Worm (Caenorhabditis elegans) whole organism, young adult: ENCODE data around the gene gyf-1.
A peak's percentile ranks its signal among the peaks of the same experiment; 100 is the strongest.

Experiments used
- B0336.3 ChIP-seq: fragments of 200-800 bp; sonication (Bioruptor generic); IDR thresholded peaks from 2 replicates; pipeline ENCODE4 v1.3.6; 2022; ENCODE audit warnings: missing genetic modification characterization, missing compliant biosample characterization
- C06A6.2 ChIP-seq: fragments of 200-800 bp; sonication (Bioruptor generic); conservative IDR thresholded peaks from 2 replicates; pipeline ENCODE4 v1.3.6; 2022; ENCODE audit warnings: missing genetic modification characterization, missing compliant biosample characterization
- D2030.7 ChIP-seq: fragments of 200-800 bp; sonication (Bioruptor generic); IDR thresholded peaks from 2 replicates; pipeline ENCODE4 v1.3.6; 2022; ENCODE audit warnings: missing genetic modification reagents, missing genetic modification characterization, missing compliant biosample characterization
- F33H1.4 ChIP-seq: fragments of 200-800 bp; sonication (Bioruptor generic); IDR thresholded peaks from 2 replicates; pipeline ENCODE4 v1.3.6; 2022; ENCODE audit warnings: missing genetic modification reagents, missing genetic modification characterization, missing compliant biosample characterization
- F49E8.2 ChIP-seq: sonication (generic microtip); optimal IDR thresholded peaks from 3 replicates; lab custom pipeline; 2017; ENCODE audit warnings: missing genetic modification characterization, mild to moderate bottlenecking, missing compliant biosample characterization, antibody characterized with exemption, moderate library complexity; ENCODE audit not compliant: insufficient read depth
- F55B11.4 ChIP-seq: sonication (generic microtip); optimal IDR thresholded peaks from 2 replicates; lab custom pipeline; 2016; ENCODE audit warnings: missing compliant biosample characterization, missing genetic modification characterization, borderline replicate concordance; ENCODE audit not compliant: insufficient read depth
- K11D2.4 ChIP-seq: fragments of 200-800 bp; sonication (Bioruptor generic); IDR thresholded peaks from 2 replicates; pipeline ENCODE4 v1.3.6; 2022; ENCODE audit warnings: missing genetic modification reagents, missing genetic modification characterization, missing compliant biosample characterization
- T07F8.4 ChIP-seq: sonication (generic microtip); optimal IDR thresholded peaks from 2 replicates; lab custom pipeline; 2016; ENCODE audit warnings: mild to moderate bottlenecking, missing genetic modification characterization, moderate library complexity, missing compliant biosample characterization
- T26A5.8 ChIP-seq: sonication (generic microtip); optimal IDR thresholded peaks from 2 replicates; lab custom pipeline; 2016; ENCODE audit warnings: missing genetic modification characterization, missing compliant biosample characterization
- Y56A3A.18 ChIP-seq: fragments of 200-800 bp; sonication (Bioruptor generic); IDR thresholded peaks from 2 replicates; pipeline ENCODE4 v1.3.6; 2022; ENCODE audit warnings: missing genetic modification reagents, missing genetic modification characterization, missing compliant biosample characterization
- Y67H2A.10 ChIP-seq: fragments of 200-800 bp; sonication (Bioruptor generic); conservative IDR thresholded peaks from 2 replicates; pipeline ENCODE4 v1.3.6; 2022; ENCODE audit warnings: missing genetic modification reagents, missing genetic modification characterization, missing compliant biosample characterization
- ama-1 ChIP-seq, 3 experiments: fragments of 150-350 bp in 1 of 3; sonication (generic microtip) in 2 of 3; optimal IDR thresholded peaks; 2 replicates each; lab custom pipeline; 2014 to 2018; ENCODE audit warnings: missing biosample characterization in 2 of 3, missing genetic modification characterization in 2 of 3, missing genetic modification reagents in 2 of 3
- aptf-2 ChIP-seq: fragments of 200-800 bp; sonication (Bioruptor generic); conservative IDR thresholded peaks from 2 replicates; pipeline ENCODE4 v1.3.6; 2022; ENCODE audit warnings: missing genetic modification reagents, missing genetic modification characterization, missing compliant biosample characterization
- bed-2 ChIP-seq: fragments of 200-800 bp; sonication (Bioruptor generic); IDR thresholded peaks from 2 replicates; pipeline ENCODE4 v1.3.6; 2022; ENCODE audit warnings: missing genetic modification reagents, missing genetic modification characterization, missing compliant biosample characterization
- ceh-58 ChIP-seq: fragments of 200-800 bp; sonication (Bioruptor generic); IDR thresholded peaks from 2 replicates; pipeline ENCODE4 v1.3.6; 2022; ENCODE audit warnings: missing genetic modification characterization, missing compliant biosample characterization
- egl-18 ChIP-seq: fragments of 200-800 bp; sonication (Bioruptor generic); IDR thresholded peaks from 2 replicates; pipeline ENCODE4 v1.3.6; 2022; ENCODE audit warnings: missing genetic modification reagents, missing genetic modification characterization, missing compliant biosample characterization
- egl-44 ChIP-seq: fragments of 200-800 bp; sonication (Bioruptor generic); IDR thresholded peaks from 2 replicates; pipeline ENCODE4 v1.3.6; 2022; ENCODE audit warnings: missing genetic modification reagents, missing genetic modification characterization, missing compliant biosample characterization
- egrh-3 ChIP-seq: fragments of 200-800 bp; sonication (Bioruptor generic); IDR thresholded peaks from 2 replicates; pipeline ENCODE4 v1.3.6; 2022; ENCODE audit warnings: missing genetic modification reagents, missing genetic modification characterization, missing compliant biosample characterization
- fkh-3 ChIP-seq: sonication (generic microtip); optimal IDR thresholded peaks from 2 replicates; lab custom pipeline; 2016; ENCODE audit warnings: mild to moderate bottlenecking, missing genetic modification characterization, missing compliant biosample characterization
- him-1 ChIP-seq: sonication (generic microtip); optimal IDR thresholded peaks from 2 replicates; lab custom pipeline; 2016; ENCODE audit warnings: missing genotype, missing genetic modification reagents, missing genetic modification characterization, missing compliant biosample characterization
- hmg-1.2 ChIP-seq: fragments of 200-800 bp; sonication (Bioruptor generic); IDR thresholded peaks from 2 replicates; pipeline ENCODE4 v1.3.6; 2022; ENCODE audit warnings: missing genetic modification reagents, missing genetic modification characterization, missing compliant biosample characterization
- hsf-1 ChIP-seq: fragments of 200-800 bp; sonication (Bioruptor generic); IDR thresholded peaks from 2 replicates; pipeline ENCODE4 v1.3.6; 2022; ENCODE audit warnings: missing genetic modification reagents, missing genetic modification characterization, missing compliant biosample characterization
- let-607 ChIP-seq, 2 experiments: fragments of 200-800 bp in 1 of 2; sonication (Bioruptor generic) in 1 of 2; sonication (generic microtip) in 1 of 2; optimal IDR thresholded peaks; 2 replicates each; lab custom pipeline; 2016 to 2018; ENCODE audit warnings: mild to moderate bottlenecking in 2 of 2, missing compliant biosample characterization in 2 of 2, missing genetic modification characterization in 2 of 2, moderate library complexity in 2 of 2, missing genotype in 1 of 2
- lin-54 ChIP-seq: fragments of 200-800 bp; sonication (Bioruptor generic); optimal IDR thresholded peaks from 2 replicates; lab custom pipeline; 2018; ENCODE audit warnings: mild to moderate bottlenecking, missing genetic modification characterization, missing compliant biosample characterization
- lsl-1 ChIP-seq: fragments of 200-800 bp; sonication (Bioruptor generic); optimal IDR thresholded peaks from 2 replicates; lab custom pipeline; 2018; ENCODE audit warnings: mild to moderate bottlenecking, missing genetic modification characterization, moderate library complexity, missing compliant biosample characterization
- madf-10 ChIP-seq: sonication (generic microtip); optimal IDR thresholded peaks from 2 replicates; lab custom pipeline; 2016; ENCODE audit warnings: mild to moderate bottlenecking, missing genetic modification characterization, missing compliant biosample characterization
- mcd-1 ChIP-seq: fragments of 200-800 bp; sonication (Bioruptor generic); IDR thresholded peaks from 2 replicates; pipeline ENCODE4 v1.3.6; 2022; ENCODE audit warnings: missing genetic modification reagents, missing genetic modification characterization, missing compliant biosample characterization
- mel-28 ChIP-seq: sonication (generic microtip); optimal IDR thresholded peaks from 2 replicates; lab custom pipeline; 2016; ENCODE audit warnings: borderline replicate concordance, mild to moderate bottlenecking, missing genetic modification characterization, missing compliant biosample characterization
- nfya-1 ChIP-seq: sonication (generic microtip); optimal IDR thresholded peaks from 2 replicates; lab custom pipeline; 2017; ENCODE audit warnings: antibody characterized with exemption, missing compliant biosample characterization, missing genetic modification characterization, borderline replicate concordance; ENCODE audit not compliant: insufficient read depth
- nhr-27 ChIP-seq: fragments of 200-800 bp; sonication (Bioruptor generic); optimal IDR thresholded peaks from 2 replicates; lab custom pipeline; 2018; ENCODE audit warnings: mild to moderate bottlenecking, missing genetic modification characterization, moderate library complexity, missing compliant biosample characterization
- nhr-80 ChIP-seq: sonication (generic microtip); optimal IDR thresholded peaks from 2 replicates; lab custom pipeline; 2016; ENCODE audit warnings: missing genetic modification characterization, missing compliant biosample characterization
- nhr-90 ChIP-seq: sonication (generic microtip); optimal IDR thresholded peaks from 2 replicates; lab custom pipeline; 2016; ENCODE audit warnings: missing genotype, mild to moderate bottlenecking, missing genetic modification characterization, missing compliant biosample characterization
- pha-4 ChIP-seq: fragments of 150-350 bp; sonication (generic microtip); optimal IDR thresholded peaks from 2 replicates; lab custom pipeline; 2014; ENCODE audit warnings: missing biosample characterization, missing genetic modification reagents, missing genetic modification characterization
- rcor-1 ChIP-seq: fragments of 200-800 bp; sonication (Bioruptor generic); IDR thresholded peaks from 2 replicates; pipeline ENCODE4 v1.3.6; 2022; ENCODE audit warnings: missing genetic modification reagents, missing genetic modification characterization, missing compliant biosample characterization
- rec-8 ChIP-seq, 2 experiments: sonication (generic microtip); optimal IDR thresholded peaks; 2 replicates each; lab custom pipeline; 2016; ENCODE audit warnings: mild to moderate bottlenecking in 2 of 2, missing genetic modification characterization in 2 of 2, missing genetic modification reagents in 2 of 2, missing genotype in 2 of 2, missing biosample characterization in 1 of 2, missing compliant biosample characterization in 1 of 2, moderate library complexity in 1 of 2
- repo-1 ChIP-seq: sonication (generic microtip); optimal IDR thresholded peaks from 2 replicates; lab custom pipeline; 2017; ENCODE audit warnings: mild to moderate bottlenecking, missing genetic modification characterization, missing compliant biosample characterization
- sdz-38 ChIP-seq: sonication (generic microtip); optimal IDR thresholded peaks from 2 replicates; lab custom pipeline; 2016; ENCODE audit warnings: missing genotype, missing genetic modification characterization, missing compliant biosample characterization
- tbx-9 ChIP-seq: sonication (generic microtip); optimal IDR thresholded peaks from 2 replicates; lab custom pipeline; 2016; ENCODE audit warnings: borderline replicate concordance, missing genetic modification characterization, inconsistent platforms, missing compliant biosample characterization
- tlf-1 ChIP-seq: fragments of 200-800 bp; sonication (Bioruptor generic); optimal IDR thresholded peaks from 2 replicates; lab custom pipeline; 2018; ENCODE audit warnings: mild to moderate bottlenecking, missing genetic modification characterization, missing compliant biosample characterization
- unc-130 ChIP-seq: sonication (generic microtip); optimal IDR thresholded peaks from 2 replicates; lab custom pipeline; 2016; ENCODE audit warnings: missing genetic modification reagents, missing genetic modification characterization, missing compliant biosample characterization
- zim-3 ChIP-seq: sonication (generic microtip); optimal IDR thresholded peaks from 2 replicates; lab custom pipeline; 2017; ENCODE audit warnings: mild to moderate bottlenecking, missing genetic modification characterization, moderate library complexity, missing compliant biosample characterization
- ztf-18 ChIP-seq: sonication (generic microtip); optimal IDR thresholded peaks from 2 replicates; lab custom pipeline; 2016; ENCODE audit warnings: missing genotype, mild to moderate bottlenecking, missing genetic modification characterization, missing compliant biosample characterization
- ztf-25 ChIP-seq: fragments of 200-800 bp; sonication (Bioruptor generic); IDR thresholded peaks from 2 replicates; pipeline ENCODE4 v1.3.6; 2022; ENCODE audit warnings: missing genetic modification reagents, missing genetic modification characterization, missing compliant biosample characterization
- ztf-28 ChIP-seq: fragments of 200-800 bp; sonication (Bioruptor generic); IDR thresholded peaks from 2 replicates; pipeline ENCODE4 v1.3.6; 2022; ENCODE audit warnings: missing genetic modification reagents, missing genetic modification characterization, missing compliant biosample characterization
- ztf-6 ChIP-seq: fragments of 200-800 bp; sonication (Bioruptor generic); IDR thresholded peaks from 2 replicates; pipeline ENCODE4 v1.3.6; 2022; ENCODE audit warnings: missing genetic modification reagents, missing genetic modification characterization, missing compliant biosample characterization

The gyf-1 gene

DNA sequence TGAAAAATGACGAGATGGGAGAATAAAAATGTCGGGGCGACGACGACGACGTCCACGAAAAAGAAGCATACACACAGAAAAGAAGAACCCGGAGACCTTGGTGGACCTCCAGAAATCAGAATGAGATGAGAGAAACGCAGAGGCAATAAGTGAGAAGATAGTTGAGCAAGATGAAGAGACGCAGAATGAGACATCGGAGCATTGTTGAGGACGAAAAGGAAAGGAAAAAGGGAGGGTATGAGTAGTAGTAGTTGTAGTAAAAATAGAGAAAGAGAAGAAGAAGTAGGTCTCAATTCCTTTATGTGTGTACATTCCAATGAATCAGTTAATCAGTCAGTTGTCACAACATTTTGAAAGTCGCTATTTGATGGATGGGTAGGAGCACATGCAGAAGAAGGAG lies 45.3 kb downstream of the gyf-1 start, which contains the start of gene T14B4.8:
TSS of gene T14B4.8 (minus strand) at position 60 of the 400 bp plus-strand sequence.
- TF ChIP-seq repo-1 (tag; lab: Kevin White, UChicago) (no peak), ztf-28 (GFP tag; lab: Robert Waterston, UW) (no peak), hmg-1.2 (GFP tag; lab: Robert Waterston, UW) (peak; percentile 63; the same call in 1 of the 2 replicates)

DNA sequence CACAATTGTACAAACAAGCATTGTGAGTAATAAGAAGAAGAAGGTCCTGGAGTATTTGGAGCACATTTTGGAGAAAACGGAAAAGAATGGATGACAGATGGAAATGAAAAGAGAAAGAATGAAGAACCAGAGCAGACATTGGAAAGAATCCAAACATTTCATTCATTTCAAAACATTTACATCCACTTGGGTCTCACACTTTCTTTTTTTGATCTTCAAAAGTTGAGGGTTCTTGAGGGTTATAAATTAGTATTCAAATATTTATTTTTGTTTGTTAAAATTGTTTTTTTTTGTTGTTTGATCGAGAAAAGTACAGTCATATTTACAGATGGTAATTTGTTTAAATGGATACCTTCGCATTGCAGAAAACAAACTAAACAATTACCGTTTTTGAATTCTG lies 49.7 kb downstream of the gyf-1 start, which contains the start of gene T14B4.9:
TSS of gene T14B4.9 (minus strand) at position 101 of the 400 bp plus-strand sequence.
- TF ChIP-seq Y67H2A.10 (no peak), C06A6.2 (GFP tag; lab: Robert Waterston, UW) (no peak), him-1 (tag; lab: Kevin White, UChicago) (no peak)

DNA sequence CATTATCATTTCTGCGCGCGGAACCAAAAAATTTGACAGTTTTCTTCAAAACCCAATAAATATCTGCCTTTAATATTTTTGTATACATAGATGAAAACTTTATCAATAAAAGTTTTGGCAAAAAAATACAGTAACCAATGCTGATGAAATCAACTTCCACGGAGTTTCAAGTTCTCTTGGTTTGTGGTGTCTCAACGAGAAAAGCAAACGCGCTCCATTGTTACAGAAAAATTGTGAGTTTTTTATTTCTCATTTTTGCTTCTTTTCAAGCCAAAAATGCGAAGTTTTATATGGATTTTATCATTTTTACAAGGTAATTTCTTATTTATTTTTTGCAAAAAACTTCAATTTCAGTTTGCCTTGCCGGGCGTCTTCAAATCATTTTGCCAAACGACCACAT lies 50.6 kb downstream of the gyf-1 start, which contains the start of gene T14B4.3:
TSS of gene T14B4.3 (plus strand) at position 264 of the 400 bp plus-strand sequence.
- TF ChIP-seq Y56A3A.18, result no peak
- TF ChIP-seq lin-54 (GFP tag; lab: Kevin White, UChicago), result no peak
- no peak for TF ChIP-seq B0336.3
- TF ChIP-seq egl-18, result no peak
- TF ChIP-seq D2030.7 (GFP tag; lab: Robert Waterston, UW), result peak; percentile 50
- no peak for TF ChIP-seq tlf-1 (GFP tag; lab: Kevin White, UChicago)
- no peak for TF ChIP-seq ztf-6
- no peak for TF ChIP-seq aptf-2 (GFP tag; lab: Robert Waterston, UW)
- no peak for TF ChIP-seq let-607 (tag; optimal IDR thresholded peaks at IDR 0.05; lab: Kevin White, UChicago)
- no peak for TF ChIP-seq nhr-90 (tag; lab: Kevin White, UChicago)
- peak; percentile 25; the same call in 1 of the 2 replicates for TF ChIP-seq F33H1.4
- TF ChIP-seq fkh-3, result no peak
- no peak for TF ChIP-seq ceh-58
- no peak for TF ChIP-seq lsl-1
- peak; percentile 92 for TF ChIP-seq mcd-1
- TF ChIP-seq rec-8 (tag; optimal IDR thresholded peaks at IDR 0.05; lab: Kevin White, UChicago), result no peak
- no peak for TF ChIP-seq T07F8.4
- TF ChIP-seq nhr-80, result peak; percentile 26
- no peak for TF ChIP-seq pha-4 (tag; lab: Kevin White, UChicago)
- TF ChIP-seq mel-28, result no peak
- TF ChIP-seq F49E8.2 (tag; lab: Kevin White, UChicago), result no peak
- no peak for TF ChIP-seq bed-2 (GFP tag; lab: Robert Waterston, UW)
- no peak for TF ChIP-seq tbx-9
- no peak for TF ChIP-seq hsf-1 (GFP tag; lab: Robert Waterston, UW)
- TF ChIP-seq ama-1 (optimal IDR thresholded peaks at IDR 0.05; lab: Kevin White, UChicago), result no peak
- TF ChIP-seq ama-1 (GFP tag; optimal IDR thresholded peaks at IDR 0.05; lab: Kevin White, UChicago), result no peak
- no peak for TF ChIP-seq sdz-38
- TF ChIP-seq zim-3, result no peak
- no peak for TF ChIP-seq madf-10
- no peak for TF ChIP-seq ztf-25 (GFP tag; lab: Robert Waterston, UW)
- no peak for TF ChIP-seq F55B11.4
- peak; percentile 32 for TF ChIP-seq ztf-18 (tag; lab: Kevin White, UChicago)
- no peak for TF ChIP-seq nhr-27 (tag; lab: Kevin White, UChicago)
- TF ChIP-seq rcor-1, result peak; percentile 27; the same call in 1 of the 2 replicates
- no peak for TF ChIP-seq egrh-3 (GFP tag; lab: Robert Waterston, UW)
- peak; percentile 38 for TF ChIP-seq unc-130 (GFP tag; lab: Kevin White, UChicago)
- TF ChIP-seq T26A5.8 (tag; lab: Kevin White, UChicago), result no peak
- no peak for TF ChIP-seq nfya-1 (tag; lab: Kevin White, UChicago)
- TF ChIP-seq egl-44, result no peak
- TF ChIP-seq K11D2.4, result no peak
